Fruit fly (Drosophila melanogaster) ovary, adult (tissue): ENCODE data around the gene CG14565.
A peak's percentile ranks its signal among the peaks of the same experiment; 100 is the strongest.

ENCODE experiments used
- CG17801 ChIP-seq: fragments of 200-800 bp; optimal IDR thresholded peaks from 2 replicates; lab custom pipeline; 2019; ENCODE audit warnings: missing biosample characterization, mild to moderate bottlenecking, missing genetic modification characterization, moderate library complexity; ENCODE audit not compliant: partially characterized antibody

Gene CG14565

dm6 chr3L:21728616-21729047, 15.4 kb downstream of the CG14565 start, which contains the start of the genes CG11247 and Polr2H:
TSS of gene CG11247 (minus strand) at chr3L:21728806.
TSS of gene Polr2H (plus strand) at chr3L:21728932.
- peak; percentile 65 for TF ChIP-seq CG17801

- TF ChIP-seq CG17801: no peak
Observed at dm6 chr3L:21727728-21728124, 16.3 kb downstream of the CG14565 start.

- TF ChIP-seq CG17801: peak; percentile 16
Observed at dm6 chr3L:21727013-21727727, 16.9 kb downstream of the CG14565 start.

dm6 chr3L:21720869-21721268, 23.2 kb downstream of the CG14565 start:
- TF ChIP-seq CG17801: no peak

dm6 chr3L:21718233-21718632, 25.8 kb downstream of the CG14565 start:
- TF ChIP-seq CG17801: no peak

- TF ChIP-seq CG17801: no peak
Observed at dm6 chr3L:21715974-21716373, 28.1 kb downstream of the CG14565 start.

dm6 chr3L:21709785-21710591, 34.1 kb downstream of the CG14565 start:
- TF ChIP-seq CG17801: no peak

- TF ChIP-seq CG17801: no peak
Observed at dm6 chr3L:21706144-21706926, 37.7 kb downstream of the CG14565 start, which contains the start of gene CG32447. TSS of gene CG32447 (minus strand) at chr3L:21706365.

dm6 chr3L:21700945-21701344, 43.1 kb downstream of the CG14565 start:
- no peak for TF ChIP-seq CG17801

dm6 chr3L:21700052-21700451, 44.0 kb downstream of the CG14565 start:
- TF ChIP-seq CG17801: no peak

- no peak for TF ChIP-seq CG17801
Observed at dm6 chr3L:21694647-21695046, 49.4 kb downstream of the CG14565 start.
